Worm (Caenorhabditis elegans) whole organism, L4 larva: ENCODE data around the gene acs-6.

ENCODE experiments used
- dpl-1 ChIP-seq: fragments of 150-350 bp; optimal IDR thresholded peaks from 2 replicates; lab custom pipeline; 2014; ENCODE audit warnings: missing biosample characterization, missing genetic modification reagents, missing genetic modification characterization
- fkh-10 ChIP-seq: fragments of 150-350 bp; optimal IDR thresholded peaks from 2 replicates; lab custom pipeline; 2014; ENCODE audit warnings: missing biosample characterization, missing genetic modification reagents, missing genetic modification characterization
- gei-8 ChIP-seq: fragments of 200-800 bp; sonication (Bioruptor generic); optimal IDR thresholded peaks from 2 replicates; lab custom pipeline; 2018; ENCODE audit warnings: mild to moderate bottlenecking, missing genetic modification characterization, missing compliant biosample characterization
- lsy-2 ChIP-seq, 2 experiments: fragments of 150-350 bp in 1 of 2; sonication (generic microtip) in 1 of 2; optimal IDR thresholded peaks; 2 replicates each; lab custom pipeline; 2014 to 2017; ENCODE audit warnings: missing biosample characterization in 2 of 2, missing genetic modification characterization in 2 of 2
- mdt-29 ChIP-seq: fragments of 200-800 bp; sonication (Bioruptor generic); IDR thresholded peaks from 2 replicates; pipeline ENCODE4 v1.3.6; 2022; ENCODE audit warnings: missing genetic modification reagents, missing genetic modification characterization, missing compliant biosample characterization
- mep-1 ChIP-seq: fragments of 150-350 bp; sonication (generic microtip); optimal IDR thresholded peaks from 3 replicates; lab custom pipeline; 2014; ENCODE audit warnings: missing biosample characterization, missing genetic modification characterization
- pha-4 ChIP-seq, 2 experiments: fragments of 150-350 bp in 1 of 2; fragments of 200-800 bp in 1 of 2; sonication (Bioruptor generic) in 1 of 2; IDR thresholded peaks in 1 of 2; optimal IDR thresholded peaks in 1 of 2; 2 replicates each; pipeline versions ENCODE4 v1.3.6 to Lab custom; 2014 to 2022; ENCODE audit warnings: missing genetic modification characterization in 2 of 2, missing genetic modification reagents in 2 of 2, missing biosample characterization in 1 of 2, missing compliant biosample characterization in 1 of 2
- spr-1 ChIP-seq: sonication (generic microtip); optimal IDR thresholded peaks from 2 replicates; lab custom pipeline; 2016; ENCODE audit warnings: mild to moderate bottlenecking, missing genetic modification characterization, missing compliant biosample characterization
- unc-62 ChIP-seq, 3 experiments: fragments of 150-350 bp in 1 of 3; sonication (generic microtip); optimal IDR thresholded peaks in 2 of 3; peaks in 1 of 3; 1 replicate in 1 of 3; 2 replicates in 2 of 3; lab custom pipeline; 2014 to 2017; ENCODE audit warnings: missing biosample characterization in 3 of 3, missing genetic modification characterization in 3 of 3, missing genetic modification reagents in 3 of 3, missing genotype in 1 of 3
- zag-1 ChIP-seq: fragments of 150-350 bp; optimal IDR thresholded peaks from 2 replicates; lab custom pipeline; 2014; ENCODE audit warnings: missing biosample characterization, missing genetic modification characterization
- zfp-2 ChIP-seq: sonication (generic microtip); optimal IDR thresholded peaks from 2 replicates; lab custom pipeline; 2016; ENCODE audit warnings: mild to moderate bottlenecking, missing genetic modification characterization, missing compliant biosample characterization

DNA sequence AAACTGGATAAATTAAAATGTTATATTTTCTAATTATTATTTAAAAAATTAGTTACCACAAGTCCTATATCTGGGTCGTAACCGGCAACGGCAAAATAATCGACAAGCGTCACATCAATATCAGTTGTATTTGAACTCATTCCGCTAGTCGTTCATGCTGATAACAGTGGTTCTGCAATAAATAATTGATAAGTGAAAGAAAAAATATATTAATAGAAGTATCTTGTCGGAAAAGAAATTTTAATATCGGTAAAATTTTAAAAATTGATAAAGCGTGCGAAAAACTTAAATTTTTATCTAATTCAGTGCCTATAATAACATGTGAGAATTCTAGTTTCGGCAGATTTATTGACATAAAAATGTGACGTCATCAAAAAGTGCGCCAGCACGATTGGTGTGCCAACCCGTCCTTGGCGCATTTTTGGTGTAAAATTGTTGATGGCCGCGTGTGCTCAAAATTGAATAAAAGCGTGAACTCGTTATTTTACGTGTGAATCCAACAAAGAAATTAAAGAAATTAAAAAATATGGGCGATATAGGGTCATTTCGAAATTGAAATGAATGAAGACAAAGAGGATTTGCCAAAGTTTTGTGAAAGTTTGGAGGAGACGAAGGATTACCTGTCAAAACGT, 39.3 kb upstream of the acs-6 start, which contains the start of the genes lst-6 and lst-5:
- TF ChIP-seq zfp-2 (tag; lab: Kevin White, UChicago), result no peak
- TF ChIP-seq dpl-1 (GFP tag; lab: Kevin White, UChicago), result peak; percentile 66
- TF ChIP-seq mdt-29 (GFP tag; lab: Robert Waterston, UW), result no peak
- TF ChIP-seq lsy-2 (tag; optimal IDR thresholded peaks at IDR 0.05; lab: Kevin White, UChicago), result peak; percentile 39 to 86
- no peak for TF ChIP-seq zag-1 (tag; lab: Kevin White, UChicago)
- TF ChIP-seq spr-1 (tag; lab: Kevin White, UChicago), result peak; percentile 8
- no peak for TF ChIP-seq pha-4 (GFP tag; IDR thresholded peaks at IDR 0.05; lab: Robert Waterston, UW)
- no peak for TF ChIP-seq pha-4 (tag; optimal IDR thresholded peaks at IDR 0.05; lab: Kevin White, UChicago)
- peak; percentile 73 for TF ChIP-seq mep-1 (tag; lab: Kevin White, UChicago)
- no peak for TF ChIP-seq unc-62 (GFP tag; optimal IDR thresholded peaks at IDR 0.05 in 1 of 2; lab: Kevin White, UChicago)
- TF ChIP-seq unc-62 (tag; optimal IDR thresholded peaks at IDR 0.05; lab: Kevin White, UChicago), result no peak
- TF ChIP-seq gei-8 (GFP tag; lab: Kevin White, UChicago), result no peak
- peak; percentile 53 for TF ChIP-seq fkh-10 (GFP tag; lab: Kevin White, UChicago)
